Worm (Caenorhabditis elegans): ENCODE measurements around the gene R07B7.6.

DNA sequence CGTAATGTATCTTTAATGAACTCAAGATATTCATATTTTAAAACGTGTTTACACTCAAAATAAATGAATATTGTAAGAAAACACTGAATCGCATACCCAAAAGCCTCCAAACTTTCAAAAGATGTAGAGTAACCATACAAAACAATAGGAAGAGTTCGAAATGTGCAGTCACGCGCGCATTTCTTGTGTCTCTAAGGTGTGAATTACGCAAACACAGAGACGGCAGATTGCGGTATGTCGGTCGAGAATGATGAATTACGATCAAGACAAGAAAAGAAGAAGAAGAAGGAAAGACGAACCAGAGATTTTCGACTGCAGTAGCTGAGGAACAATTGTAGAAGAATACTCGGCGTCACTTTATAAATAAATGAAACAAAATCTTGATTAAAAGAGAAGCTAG is 36.7 kb upstream of the R07B7.6 start, which contains the start of gene lhpp-1:
- TF ChIP-seq him-1 (tag; optimal IDR thresholded peaks at IDR 0.05) = no peak
- no peak for TF ChIP-seq W03F9.2 (tag; optimal IDR thresholded peaks at IDR 0.05)
